Worm (Caenorhabditis elegans) whole organism, L3 larva: Measurements from ENCODE around the gene ins-9.

Experiments
- egl-5 ChIP-seq: fragments of 150-350 bp; optimal IDR thresholded peaks from 2 replicates; lab custom pipeline; 2017; ENCODE audit warnings: missing biosample characterization, missing genetic modification reagents, missing genetic modification characterization, inconsistent platforms
- elt-2 ChIP-seq: sonication (generic microtip); optimal IDR thresholded peaks from 2 replicates; lab custom pipeline; 2016; ENCODE audit warnings: missing genetic modification reagents, mild to moderate bottlenecking, missing genetic modification characterization, missing compliant biosample characterization
- fos-1 ChIP-seq: fragments of 150-350 bp; optimal IDR thresholded peaks from 2 replicates; lab custom pipeline; 2014; ENCODE audit warnings: missing biosample characterization, missing genetic modification characterization
- mml-1 ChIP-seq: fragments of 150-350 bp; sonication (generic microtip); optimal IDR thresholded peaks from 3 replicates; lab custom pipeline; 2014; ENCODE audit warnings: missing biosample characterization, missing genetic modification characterization
- nhr-12 ChIP-seq: fragments of 150-350 bp; optimal IDR thresholded peaks from 2 replicates; lab custom pipeline; 2014; ENCODE audit warnings: missing biosample characterization, missing genetic modification characterization
- pha-4 ChIP-seq: fragments of 150-350 bp; optimal IDR thresholded peaks from 2 replicates; lab custom pipeline; 2014; ENCODE audit warnings: missing biosample characterization, missing genetic modification reagents, missing genetic modification characterization
- pqm-1 ChIP-seq: fragments of 150-350 bp; optimal IDR thresholded peaks from 2 replicates; lab custom pipeline; 2017; ENCODE audit warnings: missing biosample characterization, missing genetic modification characterization, inconsistent platforms
- unc-62 ChIP-seq: fragments of 150-350 bp; sonication (generic microtip); optimal IDR thresholded peaks from 4 replicates; lab custom pipeline; 2014; ENCODE audit warnings: missing biosample characterization, missing genetic modification reagents, missing genetic modification characterization

Gene ins-9

DNA sequence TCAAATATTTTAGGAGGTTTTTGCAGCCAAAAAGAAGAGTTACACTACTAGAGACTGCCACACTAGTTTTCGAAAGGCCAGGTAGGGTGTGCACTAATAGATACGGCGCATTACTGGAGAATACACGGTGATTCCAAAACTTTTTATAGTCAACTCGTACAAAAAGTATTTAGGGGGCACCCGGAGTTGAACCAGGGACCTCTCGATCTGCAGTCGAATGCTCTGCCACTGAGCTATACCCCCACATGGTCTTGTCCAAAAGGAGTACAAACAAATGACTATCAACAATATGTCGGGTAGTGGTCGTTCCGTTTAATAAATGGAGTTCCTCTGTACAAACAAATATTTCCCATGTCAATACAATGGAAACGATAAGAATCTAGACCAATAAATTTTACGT is 48.5 kb downstream of the ins-9 start:
- no peak for TF ChIP-seq fos-1
- TF ChIP-seq mml-1 = no peak
- no peak for TF ChIP-seq egl-5 (tag; lab: Kevin White, UChicago)
- TF ChIP-seq nhr-12 (tag; lab: Kevin White, UChicago) = no peak
- TF ChIP-seq pqm-1 (tag; lab: Kevin White, UChicago) = peak; percentile 15
- TF ChIP-seq elt-2 (tag; lab: Kevin White, UChicago) = peak; percentile 47
- no peak for TF ChIP-seq unc-62
- TF ChIP-seq pha-4 = peak; percentile 43
